Worm (Caenorhabditis elegans) whole organism, early embryonic: Measurements from ENCODE around the gene W05H7.1.

ENCODE experiments used
- B0310.2 ChIP-seq: sonication (generic microtip); optimal IDR thresholded peaks from 2 replicates; lab custom pipeline; 2016; ENCODE audit warnings: mild to moderate bottlenecking, missing genetic modification characterization, missing compliant biosample characterization
- F13C5.2 ChIP-seq: sonication (generic microtip); optimal IDR thresholded peaks from 2 replicates; lab custom pipeline; 2017; ENCODE audit warnings: mild to moderate bottlenecking, missing genetic modification characterization, inconsistent platforms, missing compliant biosample characterization
- ama-1 ChIP-seq: fragments of 150-350 bp; optimal IDR thresholded peaks from 2 replicates; lab custom pipeline; 2014
- ceh-13 ChIP-seq: fragments of 200-800 bp; sonication (Bioruptor generic); optimal IDR thresholded peaks from 2 replicates; lab custom pipeline; 2018; ENCODE audit warnings: mild to moderate bottlenecking, missing genetic modification characterization, missing compliant biosample characterization
- ets-7 ChIP-seq: sonication (generic microtip); optimal IDR thresholded peaks from 2 replicates; lab custom pipeline; 2016; ENCODE audit warnings: missing genotype, missing genetic modification characterization, missing compliant biosample characterization
- hnd-1 ChIP-seq: sonication (generic microtip); optimal IDR thresholded peaks from 2 replicates; lab custom pipeline; 2016; ENCODE audit warnings: missing genetic modification characterization, missing compliant biosample characterization
- scrt-1 ChIP-seq: fragments of 200-800 bp; sonication (Bioruptor generic); IDR thresholded peaks from 2 replicates; pipeline ENCODE4 v1.3.6; 2022; ENCODE audit warnings: missing genetic modification characterization, missing compliant biosample characterization
- sea-1 ChIP-seq: fragments of 200-800 bp; sonication (Bioruptor generic); conservative IDR thresholded peaks from 2 replicates; pipeline ENCODE4 v1.3.6; 2022; ENCODE audit warnings: missing genetic modification characterization, missing compliant biosample characterization
- tbx-11 ChIP-seq: fragments of 200-800 bp; sonication (Bioruptor generic); IDR thresholded peaks from 2 replicates; pipeline ENCODE4 v1.3.6; 2022; ENCODE audit warnings: missing genetic modification characterization, missing compliant biosample characterization
- tbx-37 ChIP-seq: fragments of 200-800 bp; sonication (Bioruptor generic); conservative IDR thresholded peaks from 2 replicates; pipeline ENCODE4 v1.3.6; 2022; ENCODE audit warnings: missing genetic modification reagents, missing genetic modification characterization, missing compliant biosample characterization

DNA sequence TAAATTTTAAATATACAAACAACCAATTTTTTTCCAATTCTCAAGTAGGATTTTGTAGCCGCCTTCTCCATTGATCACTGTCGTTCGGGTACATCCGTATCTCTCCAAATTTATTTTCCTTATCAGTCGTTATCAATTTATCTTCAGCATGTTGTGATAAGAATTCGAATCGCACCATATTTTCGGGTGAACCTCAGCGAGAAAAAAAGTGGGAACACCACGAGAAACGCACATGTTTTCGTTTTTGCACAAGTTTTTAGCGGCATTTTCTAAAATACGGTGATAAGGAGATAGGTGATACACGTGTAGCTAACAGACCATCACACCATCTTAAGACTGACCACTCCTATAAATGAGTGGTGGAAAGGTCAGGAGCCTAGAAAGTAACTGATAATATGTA lies 27.4 kb downstream of the W05H7.1 start:
- TF ChIP-seq tbx-37 (GFP tag; lab: Robert Waterston, UW) (no peak), ceh-13 (GFP tag; lab: Kevin White, UChicago) (no peak), ama-1 (lab: Kevin White, UChicago) (no peak), tbx-11 (no peak), ets-7 (no peak), B0310.2 (tag; lab: Kevin White, UChicago) (no peak), F13C5.2 (tag; lab: Kevin White, UChicago) (no peak), sea-1 (GFP tag; lab: Robert Waterston, UW) (no peak), hnd-1 (no peak), scrt-1 (GFP tag; lab: Robert Waterston, UW) (no peak)
